Fruit fly (Drosophila melanogaster): Measurements from ENCODE around the gene sob.
A peak's percentile ranks its signal among the peaks of the same experiment; 100 is the strongest.

DNA sequence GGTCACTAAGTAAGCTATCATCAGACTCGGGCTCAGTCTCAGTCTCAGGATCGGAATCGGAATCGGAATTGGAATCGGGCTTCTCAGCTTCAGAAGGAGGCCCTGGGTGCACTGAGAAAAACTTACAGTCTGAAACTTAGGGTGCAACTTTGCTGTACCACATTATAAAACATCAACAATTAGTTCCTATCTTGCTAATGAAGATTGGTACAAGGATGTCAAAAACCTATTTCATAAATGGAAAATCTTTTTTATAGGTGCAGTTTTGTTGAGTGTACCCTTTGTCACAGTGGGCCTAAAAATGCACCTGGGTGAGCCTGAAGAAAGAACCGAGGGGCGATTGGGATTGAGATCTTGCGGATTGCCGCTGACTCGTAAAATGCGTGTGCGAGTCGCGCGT, 27.8 kb downstream of the sob start:
- no peak for TF ChIP-seq pan (optimal IDR thresholded peaks at IDR 0.05)
- peak; percentile 63 for TF ChIP-seq OdsH (GFP tag; optimal IDR thresholded peaks at IDR 0.05)
- no peak for TF ChIP-seq CG32264 (GFP tag; optimal IDR thresholded peaks at IDR 0.05)
- TF ChIP-seq Jra (GFP tag; optimal IDR thresholded peaks at IDR 0.05) = peak; percentile 51
- no peak for TF ChIP-seq CG9705 (GFP tag; optimal IDR thresholded peaks at IDR 0.05)
- no peak for TF ChIP-seq Myc (optimal IDR thresholded peaks at IDR 0.05)
- TF ChIP-seq N (GFP tag; optimal IDR thresholded peaks at IDR 0.05) = no peak
- TF ChIP-seq ey (GFP tag; optimal IDR thresholded peaks at IDR 0.05) = peak; percentile 54
- no peak for TF ChIP-seq usp (GFP tag; optimal IDR thresholded peaks at IDR 0.05)
- peak in 1 of 2 experiments; percentile 51 for TF ChIP-seq foxo (GFP tag; optimal IDR thresholded peaks at IDR 0.05)
- no peak for TF ChIP-seq lola (GFP tag; optimal IDR thresholded peaks at IDR 0.05)
- TF ChIP-seq brk (GFP tag; optimal IDR thresholded peaks at IDR 0.05) = no peak
- TF ChIP-seq Hnf4 (GFP tag; optimal IDR thresholded peaks at IDR 0.05) = peak; percentile 69

All from whole organism, wandering third instar larva.